Worm (Caenorhabditis elegans): Measurements from ENCODE around the gene fbxa-115.

The fbxa-115 gene

DNA sequence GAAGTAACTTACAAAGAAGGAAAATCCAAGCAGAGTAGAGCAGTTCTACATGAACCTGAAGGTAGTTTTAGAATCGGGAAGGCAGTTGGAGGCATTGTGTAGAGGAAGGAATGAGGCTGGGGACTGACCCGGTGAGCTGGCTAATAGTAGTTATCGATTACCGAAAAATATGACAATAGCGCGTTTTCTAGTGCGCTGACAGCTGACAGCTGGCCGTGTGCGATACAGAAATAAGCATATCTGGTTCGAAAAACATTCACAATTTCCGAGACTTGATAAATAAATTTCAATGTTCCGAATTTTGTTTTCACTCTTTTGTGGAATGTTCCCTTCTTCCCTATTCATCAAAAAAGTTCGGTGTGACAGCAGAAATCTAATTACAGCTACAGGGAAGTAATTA lies 14.1 kb upstream of the fbxa-115 start, which contains the start of the genes fbxb-59 and srbc-34:
Gene fbxb-59, minus strand, starts transcription at position 101 of the 400 bp plus-strand sequence.
Gene srbc-34, plus strand, starts transcription at position 233 of the 400 bp plus-strand sequence.
- TF ChIP-seq D1046.2 (GFP tag; IDR thresholded peaks at IDR 0.05) (no peak), cey-2 (tag; optimal IDR thresholded peaks at IDR 0.05; ENCODE audit: borderline replicate concordance, insufficient read depth) (no peak), dmd-8 (GFP tag; IDR thresholded peaks at IDR 0.05) (no peak), nhr-25 (tag; optimal IDR thresholded peaks at IDR 0.05; ENCODE audit: borderline replicate concordance, insufficient read depth) (no peak), lim-7 (GFP tag; IDR thresholded peaks at IDR 0.05) (no peak), daf-12 (tag; optimal IDR thresholded peaks at IDR 0.05) (no peak), tra-1 (GFP tag; IDR thresholded peaks at IDR 0.05) (no peak)

DNA sequence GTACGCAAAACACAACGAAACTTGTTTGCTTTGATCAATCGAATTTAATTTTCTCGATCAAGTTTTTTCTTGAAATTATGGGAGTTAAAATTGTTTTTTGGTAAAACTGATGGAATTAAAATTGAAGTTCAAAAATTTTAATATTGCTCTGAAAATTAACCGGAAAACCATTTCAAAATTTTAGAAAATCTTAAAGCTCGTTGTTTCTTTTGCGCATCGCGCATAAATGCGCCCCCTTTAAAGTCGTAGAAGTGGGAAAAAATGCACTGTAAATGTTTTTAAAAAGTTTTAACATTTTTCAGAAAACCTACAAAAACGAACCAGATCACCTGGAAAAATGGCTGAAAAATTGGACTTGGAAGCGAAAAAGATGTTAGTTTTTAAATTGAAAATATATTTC lies 11.1 kb upstream of the fbxa-115 start, which contains the start of gene fbxa-113:
Gene fbxa-113, plus strand, starts transcription at position 301 of the 400 bp plus-strand sequence.
- TF ChIP-seq hif-1 (tag; optimal IDR thresholded peaks at IDR 0.05) (no peak), daf-12 (tag; optimal IDR thresholded peaks at IDR 0.05) (no peak), D1046.2 (GFP tag; IDR thresholded peaks at IDR 0.05) (no peak), ZK546.5 (tag; optimal IDR thresholded peaks at IDR 0.05) (no peak), dve-1 (tag; optimal IDR thresholded peaks at IDR 0.05; ENCODE audit: insufficient read depth) (no peak), nhr-42 (GFP tag; IDR thresholded peaks at IDR 0.05) (no peak), nhr-76 (tag; optimal IDR thresholded peaks at IDR 0.05) (no peak), nhr-102 (tag; optimal IDR thresholded peaks at IDR 0.05) (no peak), unc-130 (GFP tag; optimal IDR thresholded peaks at IDR 0.05) (no peak), Y5F2A.4 (GFP tag; optimal IDR thresholded peaks at IDR 0.05) (no peak), tra-1 (GFP tag; IDR thresholded peaks at IDR 0.05) (no peak), mxl-2 (GFP tag; conservative IDR thresholded peaks at IDR 0.05) (no peak), T26A8.4 (GFP tag; IDR thresholded peaks at IDR 0.05) (no peak), lin-15B (tag; optimal IDR thresholded peaks at IDR 0.05) (no peak), spr-1 (tag; optimal IDR thresholded peaks at IDR 0.05) (no peak), pha-4 (GFP tag; IDR thresholded peaks at IDR 0.05) (no peak), pha-4 (tag; optimal IDR thresholded peaks at IDR 0.05) (no peak), ces-1 (GFP tag; optimal IDR thresholded peaks at IDR 0.05) (no peak), nhr-11 (tag; optimal IDR thresholded peaks at IDR 0.05) (no peak)

DNA sequence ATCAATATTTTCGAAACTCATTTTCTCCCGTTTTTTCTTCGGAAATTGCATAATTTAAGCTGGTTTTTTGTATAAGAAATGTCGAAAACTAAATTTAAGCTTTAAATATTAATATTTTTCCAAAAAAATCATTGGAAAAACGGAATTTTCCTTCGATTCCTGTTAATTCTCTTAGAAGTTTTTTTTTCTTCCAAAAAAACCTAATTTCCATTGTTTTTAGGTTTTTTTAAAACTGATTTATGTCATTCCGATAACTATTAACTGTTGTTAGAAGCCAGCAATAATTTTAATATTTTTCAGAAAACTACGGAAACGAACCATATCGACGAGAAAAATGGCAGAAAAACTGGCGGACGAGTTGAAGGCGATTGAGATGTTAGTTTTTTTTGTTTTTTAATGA lies 9.4 kb upstream of the fbxa-115 start, which contains the start of gene fbxa-114:
Gene fbxa-114, plus strand, starts transcription at position 301 of the 400 bp plus-strand sequence.
- peak; percentile 55 for TF ChIP-seq aha-1 (tag)
- no peak for TF ChIP-seq zfp-2 (tag; optimal IDR thresholded peaks at IDR 0.05)

DNA sequence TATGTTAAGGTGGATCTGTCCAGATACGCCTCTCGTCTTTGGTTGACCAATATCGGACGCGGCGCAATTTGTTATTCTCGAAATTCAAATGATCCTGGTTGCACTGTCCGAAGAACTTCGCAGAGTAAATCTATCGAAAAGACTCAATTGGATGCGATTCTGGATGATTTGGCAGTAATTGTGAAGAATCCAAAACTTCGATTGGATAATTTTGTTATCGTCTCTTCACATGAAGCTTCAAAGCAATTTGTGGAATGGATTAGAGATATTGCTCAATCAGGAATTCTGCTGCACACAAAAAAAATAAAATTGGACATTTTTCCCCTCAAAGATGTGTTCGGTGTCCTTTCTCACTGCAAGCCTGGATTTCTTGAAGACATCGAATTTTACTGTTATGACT lies 7.7 kb upstream of the fbxa-115 start:
- TF ChIP-seq snpc-1.2 (GFP tag; IDR thresholded peaks at IDR 0.05) (no peak), unc-62 (GFP tag; optimal IDR thresholded peaks at IDR 0.05 in 1 of 2) (peak in 1 of 2 experiments; percentile 93), unc-62 (tag; optimal IDR thresholded peaks at IDR 0.05) (no peak)

DNA sequence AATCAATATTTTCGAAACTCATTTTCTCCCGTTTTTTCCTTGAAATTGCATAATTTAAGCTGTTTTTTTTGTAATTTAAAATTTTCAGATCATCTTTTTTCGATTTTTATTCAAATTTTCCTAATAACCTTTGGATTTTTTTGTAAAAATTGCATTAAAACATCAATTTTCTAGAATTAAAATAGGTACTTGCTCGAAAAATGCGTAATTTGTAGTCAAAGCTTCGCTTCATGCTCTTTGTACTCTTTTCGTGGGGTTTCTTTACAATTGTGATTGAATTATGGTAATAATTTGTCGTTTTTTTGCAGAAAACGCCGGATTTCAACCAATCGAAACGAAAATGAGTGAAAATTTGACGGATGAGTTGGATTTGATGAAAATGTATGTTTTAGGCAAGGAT lies 7.0 kb upstream of the fbxa-115 start, which contains the start of gene fog-2:
Gene fog-2, plus strand, starts transcription at position 301 of the 400 bp plus-strand sequence.
- TF ChIP-seq ZK337.2 (GFP tag; IDR thresholded peaks at IDR 0.05) (no peak), Y48G9A.11 (GFP tag; IDR thresholded peaks at IDR 0.05) (no peak)

DNA sequence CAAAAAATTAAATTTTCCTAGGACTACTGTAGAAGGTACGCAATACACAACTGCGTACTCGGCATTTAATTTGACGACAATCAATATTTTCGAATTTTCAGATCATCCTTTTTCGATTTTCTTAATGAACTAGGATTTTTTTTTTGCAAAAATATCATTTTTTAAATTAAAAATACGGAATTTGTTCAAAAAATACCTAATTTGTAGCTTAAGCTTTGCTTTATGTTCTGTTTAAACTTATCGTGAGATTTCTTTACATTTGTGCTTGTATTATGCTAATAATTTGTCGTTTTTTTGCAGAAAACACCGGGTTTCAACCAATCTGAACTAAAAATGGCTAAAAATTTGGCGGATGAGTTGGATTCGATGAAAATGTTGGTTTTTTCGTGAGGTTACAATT lies 4.7 kb upstream of the fbxa-115 start, which contains the start of gene ftr-1:
Gene ftr-1, plus strand, starts transcription at position 301 of the 400 bp plus-strand sequence.
- no peak for TF ChIP-seq Y5F2A.4 (GFP tag; optimal IDR thresholded peaks at IDR 0.05)
- TF ChIP-seq nhr-25 (tag; optimal IDR thresholded peaks at IDR 0.05; ENCODE audit: borderline replicate concordance, insufficient read depth), result no peak
- TF ChIP-seq lin-13 (GFP tag; optimal IDR thresholded peaks at IDR 0.05), result no peak
- no peak for TF ChIP-seq daf-19 (GFP tag; conservative IDR thresholded peaks at IDR 0.05)

All from whole organism, L4 larva.